Fruit fly (Drosophila melanogaster): ENCODE results near the gene CG13670.

The CG13670 gene

dm6 chr3L:8312290-8312689 lies 8.3 kb upstream of the CG13670 start:
- TF ChIP-seq Abd-B (GFP tag; optimal IDR thresholded peaks at IDR 0.05) = no peak
- TF ChIP-seq Jra (GFP tag; optimal IDR thresholded peaks at IDR 0.05) = no peak
- no peak for TF ChIP-seq Myc (optimal IDR thresholded peaks at IDR 0.05)
- TF ChIP-seq OdsH (GFP tag; optimal IDR thresholded peaks at IDR 0.05) = no peak
- TF ChIP-seq ey (GFP tag; optimal IDR thresholded peaks at IDR 0.05) = no peak
- no peak for TF ChIP-seq foxo (GFP tag; optimal IDR thresholded peaks at IDR 0.05)
- TF ChIP-seq usp (GFP tag; optimal IDR thresholded peaks at IDR 0.05) = no peak
- TF ChIP-seq jim (GFP tag; optimal IDR thresholded peaks at IDR 0.05) = no peak
- TF ChIP-seq dmrt93B (GFP tag; optimal IDR thresholded peaks at IDR 0.05) = no peak

DNA sequence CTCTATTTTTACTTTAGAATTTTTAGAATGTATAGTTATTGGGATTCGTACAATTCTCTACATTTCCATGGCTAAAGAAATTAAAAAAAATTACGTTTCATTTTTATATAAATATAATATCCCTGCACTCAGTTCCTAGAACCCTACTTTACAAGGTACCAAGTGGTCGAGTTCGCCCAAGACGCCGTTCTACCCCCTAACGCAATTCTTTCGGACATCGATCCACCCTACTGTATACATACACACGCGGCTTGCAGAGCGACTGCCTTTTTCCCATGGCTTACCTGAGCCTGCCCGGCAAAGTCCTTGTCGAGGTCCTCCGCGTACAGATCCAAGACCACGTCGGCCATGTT lies 5.8 kb upstream of the CG13670 start:
- TF ChIP-seq pan (optimal IDR thresholded peaks at IDR 0.05) (no peak), Hr83 (GFP tag; optimal IDR thresholded peaks at IDR 0.05; ENCODE audit: poor library complexity, severe bottlenecking) (no peak), ey (GFP tag; optimal IDR thresholded peaks at IDR 0.05) (peak; percentile 1), rgr (GFP tag; optimal IDR thresholded peaks at IDR 0.05) (peak; percentile 24), CG9705 (GFP tag; optimal IDR thresholded peaks at IDR 0.05) (no peak), usp (GFP tag; optimal IDR thresholded peaks at IDR 0.05) (no peak), foxo (GFP tag; optimal IDR thresholded peaks at IDR 0.05) (peak in 1 of 2 experiments; percentile 0), fru (GFP tag; optimal IDR thresholded peaks at IDR 0.05) (no peak), HLH106 (tag; optimal IDR thresholded peaks at IDR 0.05) (no peak), Sp1 (GFP tag; optimal IDR thresholded peaks at IDR 0.05) (no peak), brk (GFP tag; optimal IDR thresholded peaks at IDR 0.05) (no peak), woc (GFP tag; optimal IDR thresholded peaks at IDR 0.05) (peak; percentile 14), Dif (GFP tag; optimal IDR thresholded peaks at IDR 0.05; ENCODE audit: partially characterized antibody) (no peak), OdsH (GFP tag; optimal IDR thresholded peaks at IDR 0.05) (peak; percentile 0), CG32264 (GFP tag; optimal IDR thresholded peaks at IDR 0.05) (no peak), h (GFP tag; optimal IDR thresholded peaks at IDR 0.05) (no peak), Myc (optimal IDR thresholded peaks at IDR 0.05) (no peak), psq (GFP tag; optimal IDR thresholded peaks at IDR 0.05) (peak; percentile 14), dmrt93B (GFP tag; optimal IDR thresholded peaks at IDR 0.05) (no peak), lola (GFP tag; optimal IDR thresholded peaks at IDR 0.05) (no peak)

- TF ChIP-seq sv (GFP tag; optimal IDR thresholded peaks at IDR 0.05) = peak; percentile 50
- TF ChIP-seq usp (GFP tag; optimal IDR thresholded peaks at IDR 0.05) = no peak
- TF ChIP-seq Mio (GFP tag; optimal IDR thresholded peaks at IDR 0.05) = no peak
- TF ChIP-seq Vsx2 (GFP tag; optimal IDR thresholded peaks at IDR 0.05; ENCODE audit: partially characterized antibody) = no peak
- no peak for TF ChIP-seq dmrt93B (GFP tag; optimal IDR thresholded peaks at IDR 0.05)
- peak; percentile 46 for TF ChIP-seq Hnf4 (GFP tag; optimal IDR thresholded peaks at IDR 0.05)
- TF ChIP-seq Dif (GFP tag; optimal IDR thresholded peaks at IDR 0.05; ENCODE audit: partially characterized antibody) = no peak
- no peak for TF ChIP-seq Dfd (GFP tag; optimal IDR thresholded peaks at IDR 0.05)
- TF ChIP-seq h (GFP tag; optimal IDR thresholded peaks at IDR 0.05) = peak; percentile 40
- no peak for TF ChIP-seq psq (GFP tag; optimal IDR thresholded peaks at IDR 0.05)
- peak; percentile 86 for TF ChIP-seq jim (GFP tag; optimal IDR thresholded peaks at IDR 0.05)
- TF ChIP-seq Jra (GFP tag; optimal IDR thresholded peaks at IDR 0.05) = peak; percentile 28
- TF ChIP-seq CrebA (GFP tag; optimal IDR thresholded peaks at IDR 0.05; ENCODE audit: borderline replicate concordance) = no peak
- TF ChIP-seq foxo (GFP tag; optimal IDR thresholded peaks at IDR 0.05) = peak in 1 of 2 experiments; percentile 24
- peak; percentile 62 for TF ChIP-seq HLH106 (tag; optimal IDR thresholded peaks at IDR 0.05)
- no peak for TF ChIP-seq woc (GFP tag; optimal IDR thresholded peaks at IDR 0.05)
- TF ChIP-seq N (GFP tag; optimal IDR thresholded peaks at IDR 0.05) = peak; percentile 14
- no peak for TF ChIP-seq Hr78 (GFP tag; optimal IDR thresholded peaks at IDR 0.05)
- no peak for TF ChIP-seq pan (optimal IDR thresholded peaks at IDR 0.05)
- no peak for TF ChIP-seq GATAd (GFP tag; optimal IDR thresholded peaks at IDR 0.05)
- no peak for TF ChIP-seq dsf (GFP tag; optimal IDR thresholded peaks at IDR 0.05; ENCODE audit: borderline replicate concordance)
- peak; percentile 9 for TF ChIP-seq Sp1 (GFP tag; optimal IDR thresholded peaks at IDR 0.05)
- TF ChIP-seq rgr (GFP tag; optimal IDR thresholded peaks at IDR 0.05) = peak; percentile 10
- no peak for TF ChIP-seq CG32264 (GFP tag; optimal IDR thresholded peaks at IDR 0.05)
- peak; percentile 68 for TF ChIP-seq brk (GFP tag; optimal IDR thresholded peaks at IDR 0.05)
- TF ChIP-seq OdsH (GFP tag; optimal IDR thresholded peaks at IDR 0.05) = no peak
- no peak for TF ChIP-seq Hr83 (GFP tag; optimal IDR thresholded peaks at IDR 0.05; ENCODE audit: poor library complexity, severe bottlenecking)
- no peak for TF ChIP-seq Myc (optimal IDR thresholded peaks at IDR 0.05)
- no peak for TF ChIP-seq tai (GFP tag; optimal IDR thresholded peaks at IDR 0.05)
- no peak for TF ChIP-seq dl (GFP tag; optimal IDR thresholded peaks at IDR 0.05; ENCODE audit: insufficient read depth in 1 of 2, partially characterized antibody in 2 of 2)
- TF ChIP-seq CG9705 (GFP tag; optimal IDR thresholded peaks at IDR 0.05) = peak; percentile 30
- no peak for TF ChIP-seq Rel (GFP tag; optimal IDR thresholded peaks at IDR 0.05)
- TF ChIP-seq Rel (tag; optimal IDR thresholded peaks at IDR 0.05) = no peak
- no peak for TF ChIP-seq fru (GFP tag; optimal IDR thresholded peaks at IDR 0.05)
- peak; percentile 18 for TF ChIP-seq ey (GFP tag; optimal IDR thresholded peaks at IDR 0.05)
- no peak for TF ChIP-seq lola (GFP tag; optimal IDR thresholded peaks at IDR 0.05)
- TF ChIP-seq br (GFP tag; optimal IDR thresholded peaks at IDR 0.05) = peak; percentile 21
- TF ChIP-seq sage (GFP tag; optimal IDR thresholded peaks at IDR 0.05) = no peak
- no peak for TF ChIP-seq Abd-B (GFP tag; optimal IDR thresholded peaks at IDR 0.05)
Measured at dm6 chr3L:8315141-8315816, 5.3 kb upstream of the CG13670 start, which contains the start of gene Cpsf6. TSS of gene Cpsf6 (minus strand) at chr3L:8315502.
